Fruit fly (Drosophila melanogaster) whole organism, embryonic: ENCODE results near the gene SsRbeta.

Experiments
- Atf-2 ChIP-seq: fragments of 200-800 bp; sonication (Bioruptor generic); optimal IDR thresholded peaks from 2 replicates; lab custom pipeline; 2016; ENCODE audit warnings: missing biosample characterization, missing genetic modification characterization
- Awh ChIP-seq: fragments of 200-800 bp; sonication (Bioruptor generic); IDR thresholded peaks from 2 replicates; pipeline ENCODE4, ENCODE4 v1.3.6; 2022; ENCODE audit warnings: missing biosample characterization, missing genetic modification characterization
- Bgb ChIP-seq: fragments of 200-800 bp; sonication (Bioruptor generic); IDR thresholded peaks from 2 replicates; pipeline ENCODE4 v1.3.6; 2022; ENCODE audit warnings: missing biosample characterization, missing genetic modification characterization; ENCODE audit not compliant: partially characterized antibody
- CG10979 ChIP-seq: fragments of 200-800 bp; sonication (Bioruptor generic); optimal IDR thresholded peaks from 2 replicates; lab custom pipeline; 2018; ENCODE audit warnings: missing biosample characterization, mild to moderate bottlenecking, missing genetic modification characterization, moderate library complexity
- CG12942 ChIP-seq: fragments of 200-800 bp; sonication (Bioruptor generic); optimal IDR thresholded peaks from 3 replicates; lab custom pipeline; 2016; ENCODE audit warnings: missing biosample characterization, missing genetic modification characterization
- CG14860 ChIP-seq: fragments of 200-800 bp; sonication (Bioruptor generic); IDR thresholded peaks from 3 replicates; pipeline ENCODE4 v1.3.6; 2022; ENCODE audit warnings: missing biosample characterization, missing genetic modification characterization; ENCODE audit not compliant: partially characterized antibody
- CG1529 ChIP-seq: fragments of 200-800 bp; sonication (Bioruptor generic); optimal IDR thresholded peaks from 3 replicates; lab custom pipeline; 2018; ENCODE audit warnings: missing biosample characterization, missing genetic modification characterization
- CG17328 ChIP-seq: fragments of 200-800 bp; sonication (Bioruptor generic); IDR thresholded peaks from 2 replicates; pipeline ENCODE4 v1.3.6; 2022; ENCODE audit warnings: missing biosample characterization, missing genetic modification characterization
- CG17361 ChIP-seq: fragments of 200-800 bp; sonication (Bioruptor generic); IDR thresholded peaks from 3 replicates; pipeline ENCODE4 v1.3.6; 2022; ENCODE audit warnings: missing biosample characterization, missing genetic modification characterization
- CG17829 ChIP-seq: fragments of 200-800 bp; optimal IDR thresholded peaks from 2 replicates; lab custom pipeline; 2019; ENCODE audit warnings: missing biosample characterization, mild to moderate bottlenecking, missing genetic modification characterization, moderate library complexity
- CG17912 ChIP-seq: fragments of 200-800 bp; sonication (Bioruptor generic); optimal IDR thresholded peaks from 2 replicates; lab custom pipeline; 2018; ENCODE audit warnings: missing biosample characterization, mild to moderate bottlenecking, missing genetic modification characterization
- CG18619 ChIP-seq: fragments of 200-800 bp; sonication (Bioruptor generic); optimal IDR thresholded peaks from 3 replicates; lab custom pipeline; 2017; ENCODE audit warnings: missing biosample characterization, mild to moderate bottlenecking, missing genetic modification characterization
- CG2678 ChIP-seq: fragments of 200-800 bp; sonication (Bioruptor generic); optimal IDR thresholded peaks from 3 replicates; lab custom pipeline; 2019; ENCODE audit warnings: missing biosample characterization, mild to moderate bottlenecking, missing genetic modification characterization, moderate library complexity
- CG3847 ChIP-seq: fragments of 200-800 bp; sonication (Bioruptor generic); IDR thresholded peaks from 2 replicates; pipeline ENCODE4 v1.3.6; 2022; ENCODE audit warnings: missing biosample characterization, missing genetic modification characterization
- CG5953 ChIP-seq: fragments of 200-800 bp; sonication (Bioruptor generic); IDR thresholded peaks from 2 replicates; pipeline ENCODE4 v1.3.6; 2022; ENCODE audit warnings: missing biosample characterization, missing genetic modification characterization
- CG7271 ChIP-seq: fragments of 200-800 bp; sonication (Bioruptor generic); optimal IDR thresholded peaks from 2 replicates; lab custom pipeline; 2018; ENCODE audit warnings: missing biosample characterization, mild to moderate bottlenecking, missing genetic modification characterization, moderate library complexity
- CG7786 ChIP-seq: fragments of 200-800 bp; sonication (Bioruptor generic); optimal IDR thresholded peaks from 2 replicates; lab custom pipeline; 2016; ENCODE audit warnings: missing biosample characterization, missing genetic modification characterization
- CG8290 ChIP-seq, 3 experiments: fragments of 200-800 bp; sonication (Bioruptor generic); optimal IDR thresholded peaks; 2 replicates each; lab custom pipeline; 2016 to 2019; ENCODE audit warnings: missing biosample characterization in 3 of 3, missing genetic modification characterization in 3 of 3, mild to moderate bottlenecking in 2 of 3, moderate library complexity in 1 of 3
- CG9797 ChIP-seq: fragments of 200-800 bp; sonication (Bioruptor generic); optimal IDR thresholded peaks from 3 replicates; lab custom pipeline; 2018; ENCODE audit warnings: missing biosample characterization, mild to moderate bottlenecking, missing genetic modification characterization
- CG9932 ChIP-seq: fragments of 200-800 bp; sonication (Bioruptor generic); IDR thresholded peaks from 2 replicates; pipeline ENCODE4 v1.3.6; 2022; ENCODE audit warnings: missing biosample characterization, missing genetic modification characterization
- Dref ChIP-seq: fragments of 200-800 bp; sonication (Bioruptor generic); IDR thresholded peaks from 2 replicates; pipeline ENCODE4 v1.3.6; 2022; ENCODE audit warnings: missing biosample characterization, missing genetic modification characterization
- E2f2 ChIP-seq: fragments of 200-800 bp; sonication (Bioruptor generic); IDR thresholded peaks from 2 replicates; pipeline ENCODE4 v1.3.6; 2022; ENCODE audit warnings: missing biosample characterization, missing genetic modification characterization
- Ets65A ChIP-seq: fragments of 200-800 bp; sonication (Bioruptor generic); peaks from one replicate; lab custom pipeline; 2016; ENCODE audit warnings: missing biosample characterization, missing genetic modification characterization
- Kr ChIP-seq: fragments of 200-800 bp; sonication (Bioruptor generic); optimal IDR thresholded peaks from 2 replicates; lab custom pipeline; 2017; ENCODE audit warnings: missing biosample characterization, mild to moderate bottlenecking, missing genetic modification characterization
- MESR4 ChIP-seq: fragments of 200-800 bp; sonication (Bioruptor generic); optimal IDR thresholded peaks from 2 replicates; lab custom pipeline; 2018; ENCODE audit warnings: missing biosample characterization, mild to moderate bottlenecking, missing genetic modification characterization, moderate library complexity
- Max ChIP-seq: fragments of 200-800 bp; sonication (Bioruptor generic); optimal IDR thresholded peaks from 2 replicates; lab custom pipeline; 2016; ENCODE audit warnings: missing biosample characterization, mild to moderate bottlenecking, missing genetic modification characterization
- Nf-YC ChIP-seq: fragments of 200-800 bp; optimal IDR thresholded peaks from 3 replicates; lab custom pipeline; 2019; ENCODE audit warnings: missing biosample characterization, mild to moderate bottlenecking, missing genetic modification characterization, moderate library complexity
- Optix ChIP-seq: fragments of 200-800 bp; sonication (Bioruptor generic); IDR thresholded peaks from 3 replicates; pipeline ENCODE4 v1.3.6; 2022; ENCODE audit warnings: missing biosample characterization, missing genetic modification characterization
- Ptx1 ChIP-seq: fragments of 200-800 bp; sonication (Bioruptor generic); IDR thresholded peaks from 2 replicates; pipeline ENCODE4 v1.3.6; 2022; ENCODE audit warnings: missing biosample characterization, missing genetic modification characterization
- Sox102F ChIP-seq: fragments of 200-800 bp; sonication (Bioruptor generic); optimal IDR thresholded peaks from 2 replicates; lab custom pipeline; 2018; ENCODE audit warnings: missing biosample characterization, mild to moderate bottlenecking, missing genetic modification characterization, moderate library complexity
- Sry-β ChIP-seq: fragments of 200-800 bp; sonication (Bioruptor generic); optimal IDR thresholded peaks from 2 replicates; lab custom pipeline; 2018; ENCODE audit warnings: missing biosample characterization, mild to moderate bottlenecking, missing genetic modification characterization, moderate library complexity
- Sry-δ ChIP-seq: fragments of 200-800 bp; sonication (Bioruptor generic); optimal IDR thresholded peaks from 2 replicates; lab custom pipeline; 2016; ENCODE audit warnings: missing biosample characterization, missing genetic modification characterization
- btn ChIP-seq: fragments of 200-800 bp; sonication (Bioruptor generic); optimal IDR thresholded peaks from 2 replicates; lab custom pipeline; 2016; ENCODE audit warnings: missing biosample characterization, missing genetic modification characterization
- chm ChIP-seq: fragments of 200-800 bp; sonication (Bioruptor generic); IDR thresholded peaks from 2 replicates; pipeline ENCODE4 v1.3.6; 2022; ENCODE audit warnings: missing biosample characterization, missing genetic modification characterization
- crc ChIP-seq: fragments of 200-800 bp; sonication (Bioruptor generic); optimal IDR thresholded peaks from 2 replicates; lab custom pipeline; 2016; ENCODE audit warnings: missing biosample characterization, missing genetic modification characterization
- ems ChIP-seq: fragments of 200-800 bp; sonication (Bioruptor generic); optimal IDR thresholded peaks from 3 replicates; lab custom pipeline; 2016; ENCODE audit warnings: missing biosample characterization, missing genetic modification characterization
- fd96Cb ChIP-seq: fragments of 200-800 bp; sonication (Bioruptor generic); optimal IDR thresholded peaks from 2 replicates; lab custom pipeline; 2018; ENCODE audit warnings: missing biosample characterization, mild to moderate bottlenecking, missing genetic modification characterization, moderate library complexity
- ftz-f1 ChIP-seq: fragments of 200-800 bp; sonication (Bioruptor generic); optimal IDR thresholded peaks from 2 replicates; lab custom pipeline; 2016; ENCODE audit warnings: missing biosample characterization, missing genetic modification characterization
- gce ChIP-seq: fragments of 200-800 bp; sonication (Bioruptor generic); IDR thresholded peaks from 3 replicates; pipeline ENCODE4 v1.3.6; 2022; ENCODE audit warnings: missing biosample characterization, missing genetic modification characterization
- her ChIP-seq: fragments of 200-800 bp; sonication (Bioruptor generic); optimal IDR thresholded peaks from 2 replicates; lab custom pipeline; 2016; ENCODE audit warnings: missing biosample characterization, missing genetic modification characterization
- ken ChIP-seq: fragments of 200-800 bp; sonication (Bioruptor generic); IDR thresholded peaks from 3 replicates; pipeline ENCODE4 v1.3.6; 2022; ENCODE audit warnings: missing biosample characterization, missing genetic modification characterization
- lov ChIP-seq, 2 experiments: fragments of 200-800 bp in 1 of 2; fragments of >200 bp in 1 of 2; sonication (Bioruptor generic) in 1 of 2; IDR thresholded peaks in 1 of 2; optimal IDR thresholded peaks in 1 of 2; 2 replicates in 1 of 2; 3 replicates in 1 of 2; pipeline versions ENCODE4 v1.3.6 to Lab custom; 2017 to 2022; ENCODE audit warnings: missing biosample characterization in 1 of 2, missing genetic modification characterization in 1 of 2
- luna ChIP-seq: fragments of 200-800 bp; sonication (Bioruptor generic); optimal IDR thresholded peaks from 2 replicates; lab custom pipeline; 2016; ENCODE audit warnings: missing biosample characterization, missing genetic modification characterization
- maf-S ChIP-seq: fragments of 200-800 bp; sonication (Bioruptor generic); optimal IDR thresholded peaks from 2 replicates; lab custom pipeline; 2016; ENCODE audit warnings: missing biosample characterization, missing genetic modification characterization
- run ChIP-seq: fragments of 200-800 bp; sonication (Bioruptor generic); optimal IDR thresholded peaks from 3 replicates; lab custom pipeline; 2018; ENCODE audit warnings: missing biosample characterization, mild to moderate bottlenecking, missing genetic modification characterization
- sim ChIP-seq: fragments of 200-800 bp; sonication (Bioruptor generic); IDR thresholded peaks from 2 replicates; pipeline ENCODE4 v1.3.6; 2022; ENCODE audit warnings: missing biosample characterization, missing genetic modification characterization
- sna ChIP-seq: fragments of 200-800 bp; sonication (Bioruptor generic); IDR thresholded peaks from 2 replicates; pipeline ENCODE4 v1.3.6; 2022; ENCODE audit warnings: missing biosample characterization, missing genetic modification characterization; ENCODE audit not compliant: partially characterized antibody
- twi ChIP-seq: fragments of 200-800 bp; optimal IDR thresholded peaks from 2 replicates; lab custom pipeline; 2019; ENCODE audit warnings: missing biosample characterization, mild to moderate bottlenecking, missing genetic modification characterization, moderate library complexity
- zf30C ChIP-seq: fragments of 200-800 bp; sonication (Bioruptor generic); optimal IDR thresholded peaks from 3 replicates; lab custom pipeline; 2018; ENCODE audit warnings: missing biosample characterization, mild to moderate bottlenecking, missing genetic modification characterization

Gene SsRbeta

DNA sequence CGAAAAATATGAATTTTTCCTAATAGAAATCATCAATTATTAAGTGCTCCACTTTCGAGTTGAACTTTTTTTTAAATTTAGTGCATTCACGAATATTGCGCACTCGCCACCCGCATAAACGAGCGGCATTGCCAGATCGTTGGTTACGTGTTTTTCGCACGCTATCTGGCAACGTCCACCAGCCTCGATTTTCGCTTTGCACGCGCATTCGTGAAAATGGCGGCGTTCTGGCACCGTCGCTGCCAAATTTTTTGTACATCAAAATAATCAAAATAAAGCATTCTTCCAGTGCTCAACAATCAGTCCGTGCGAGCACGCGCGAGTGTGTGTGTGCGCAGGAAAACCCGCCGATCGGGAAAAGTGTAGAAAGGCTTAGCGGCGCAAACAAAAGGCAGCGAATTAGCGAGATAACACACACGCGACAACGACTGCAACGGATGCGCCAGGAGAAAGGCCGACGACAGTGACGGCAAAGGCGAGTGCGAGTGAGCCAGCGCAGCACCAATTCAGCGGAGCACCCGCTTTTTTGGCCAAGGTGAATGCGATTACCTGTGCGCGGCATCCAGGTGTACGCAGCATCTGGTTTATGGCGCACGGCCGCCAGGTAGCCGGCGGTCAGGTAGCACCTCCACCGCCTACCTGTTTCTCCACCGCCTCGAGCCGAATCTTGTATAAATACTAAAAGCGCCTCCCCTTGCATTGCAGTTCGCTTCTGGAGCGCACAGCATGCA lies 15.6 kb upstream of the SsRbeta start (continued):
- TF ChIP-seq maf-S (GFP tag; lab: Kevin White, UChicago) (peak; percentile 82), CG18619 (GFP tag; lab: Kevin White, UChicago) (peak; percentile 82), CG17829 (tag; lab: Kevin White, UChicago) (peak; percentile 86), CG5953 (GFP tag; lab: Robert Waterston, UW) (peak; percentile 71), crc (GFP tag; lab: Kevin White, UChicago) (peak; percentile 77), Ets65A (GFP tag; lab: Kevin White, UChicago) (peak; percentile 98), CG17361 (GFP tag; lab: Robert Waterston, UW) (no peak; the same call in 1 of the 3 replicates), Sry-β (GFP tag; lab: Kevin White, UChicago) (no peak), lov (optimal IDR thresholded peaks at IDR 0.05; lab: Kevin White, UChicago) (no peak), lov (GFP tag; IDR thresholded peaks at IDR 0.05; lab: Robert Waterston, UW) (0 out of 3 replicates have a peak, but pooled peaks have one; percentile 53), CG12942 (peak; percentile 76), CG1529 (no peak), sna (peak; percentile 51), fd96Cb (tag; lab: Kevin White, UChicago) (peak; percentile 69), Awh (GFP tag; lab: Robert Waterston, UW) (peak; percentile 72), Kr (GFP tag; lab: Kevin White, UChicago) (no peak), CG14860 (GFP tag; lab: Robert Waterston, UW) (peak; percentile 32; the same call in 1 of the 3 replicates), Sox102F (GFP tag; lab: Kevin White, UChicago) (no peak), Optix (GFP tag; lab: Robert Waterston, UW) (peak; percentile 71), sim (no peak), Sry-δ (GFP tag; lab: Kevin White, UChicago) (peak; percentile 73), Nf-YC (no peak), btn (GFP tag; lab: Kevin White, UChicago) (no peak), E2f2 (GFP tag; lab: Robert Waterston, UW) (peak; percentile 64), ftz-f1 (GFP tag; lab: Kevin White, UChicago) (peak; percentile 81), CG10979 (tag; lab: Kevin White, UChicago) (peak; percentile 77), twi (no peak), ems (GFP tag; lab: Kevin White, UChicago) (peak; percentile 86), zf30C (GFP tag; lab: Kevin White, UChicago) (no peak), Atf-2 (peak; percentile 73), CG17912 (GFP tag; lab: Kevin White, UChicago) (no peak), CG7271 (no peak), Bgb (GFP tag; lab: Robert Waterston, UW) (peak; percentile 88), CG9932 (GFP tag; lab: Robert Waterston, UW) (peak; percentile 83), luna (GFP tag; lab: Kevin White, UChicago) (peak; percentile 79), run (tag; lab: Kevin White, UChicago) (peak; percentile 51), Dref (peak; percentile 46), CG2678 (tag; lab: Kevin White, UChicago) (no peak), chm (GFP tag; lab: Robert Waterston, UW) (peak; percentile 88), MESR4 (peak; percentile 73), gce (peak; percentile 53; the same call in 1 of the 3 replicates), CG8290 (GFP tag; optimal IDR thresholded peaks at IDR 0.05; lab: Kevin White, UChicago) (peak; percentile 63), CG8290 (tag; optimal IDR thresholded peaks at IDR 0.05; lab: Kevin White, UChicago) (no peak), Ptx1 (GFP tag; lab: Robert Waterston, UW) (peak; percentile 79), Max (peak; percentile 88), CG9797 (GFP tag; lab: Kevin White, UChicago) (no peak), her (peak; percentile 59), CG17328 (GFP tag; lab: Robert Waterston, UW) (peak; percentile 82), CG7786 (GFP tag; lab: Kevin White, UChicago) (peak; percentile 78), CG3847 (peak; percentile 89), ken (GFP tag; lab: Robert Waterston, UW) (peak; percentile 87)
